Fruit fly (Drosophila melanogaster): Measurements from ENCODE around the gene BBS8.

The BBS8 gene

DNA sequence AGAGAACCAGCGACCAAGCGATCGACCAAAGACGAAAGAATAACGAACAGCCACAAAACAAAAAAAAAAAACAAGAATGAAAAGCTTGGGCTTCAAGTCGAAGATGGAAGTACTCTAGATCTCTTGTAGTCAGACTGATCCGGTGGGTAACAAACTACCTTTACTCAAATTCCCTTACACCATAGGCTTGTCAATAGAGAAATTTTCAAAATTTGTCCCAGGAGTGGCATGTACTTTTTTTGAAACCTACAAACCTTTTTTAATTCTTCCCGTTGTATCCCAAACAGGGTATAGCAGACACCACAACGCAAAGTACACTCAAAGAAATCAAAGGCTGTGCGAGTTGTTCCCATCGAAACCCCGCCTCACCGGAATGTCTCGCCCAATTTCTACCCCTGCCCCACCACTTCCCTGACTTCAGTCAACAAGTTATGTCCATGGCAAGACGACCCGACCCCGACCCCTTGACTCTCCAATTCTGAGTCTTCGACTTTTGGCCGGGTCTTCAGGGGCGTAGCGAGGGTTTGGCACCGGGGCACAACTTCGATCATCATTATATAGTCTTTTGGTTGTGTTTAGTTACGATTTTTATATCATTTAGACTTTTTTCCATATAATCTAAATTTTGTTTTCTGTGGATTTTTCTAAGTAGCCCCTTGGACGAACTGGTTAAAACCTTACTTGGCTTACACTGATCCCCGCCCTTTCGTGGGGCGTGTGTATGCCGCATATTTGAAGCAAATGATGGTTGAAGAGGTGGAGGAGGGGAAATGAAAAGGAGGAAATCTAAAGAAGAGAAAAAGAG, 7.2 kb downstream of the BBS8 start (continued):
- peak; percentile 93 for TF ChIP-seq Ets21C (GFP tag; optimal IDR thresholded peaks at IDR 0.05)
- peak; percentile 77 for TF ChIP-seq CG1621 (tag; optimal IDR thresholded peaks at IDR 0.05)
- peak; percentile 60 for TF ChIP-seq Hr4 (GFP tag; optimal IDR thresholded peaks at IDR 0.05)
- TF ChIP-seq CG15336 (GFP tag; IDR thresholded peaks at IDR 0.05), result peak; percentile 66; the same call in 1 of the 2 replicates
- TF ChIP-seq Hr38 (GFP tag; optimal IDR thresholded peaks at IDR 0.05), result no peak
- peak; percentile 97 for TF ChIP-seq CG11902 (GFP tag; optimal IDR thresholded peaks at IDR 0.05)
- peak; percentile 93 for TF ChIP-seq Smox (GFP tag; optimal IDR thresholded peaks at IDR 0.05)
- peak; percentile 77 for TF ChIP-seq CG7368 (GFP tag; optimal IDR thresholded peaks at IDR 0.05)
- peak; percentile 80 for TF ChIP-seq Blimp-1 (GFP tag; optimal IDR thresholded peaks at IDR 0.05)
- TF ChIP-seq dac (GFP tag; optimal IDR thresholded peaks at IDR 0.05), result no peak

DNA sequence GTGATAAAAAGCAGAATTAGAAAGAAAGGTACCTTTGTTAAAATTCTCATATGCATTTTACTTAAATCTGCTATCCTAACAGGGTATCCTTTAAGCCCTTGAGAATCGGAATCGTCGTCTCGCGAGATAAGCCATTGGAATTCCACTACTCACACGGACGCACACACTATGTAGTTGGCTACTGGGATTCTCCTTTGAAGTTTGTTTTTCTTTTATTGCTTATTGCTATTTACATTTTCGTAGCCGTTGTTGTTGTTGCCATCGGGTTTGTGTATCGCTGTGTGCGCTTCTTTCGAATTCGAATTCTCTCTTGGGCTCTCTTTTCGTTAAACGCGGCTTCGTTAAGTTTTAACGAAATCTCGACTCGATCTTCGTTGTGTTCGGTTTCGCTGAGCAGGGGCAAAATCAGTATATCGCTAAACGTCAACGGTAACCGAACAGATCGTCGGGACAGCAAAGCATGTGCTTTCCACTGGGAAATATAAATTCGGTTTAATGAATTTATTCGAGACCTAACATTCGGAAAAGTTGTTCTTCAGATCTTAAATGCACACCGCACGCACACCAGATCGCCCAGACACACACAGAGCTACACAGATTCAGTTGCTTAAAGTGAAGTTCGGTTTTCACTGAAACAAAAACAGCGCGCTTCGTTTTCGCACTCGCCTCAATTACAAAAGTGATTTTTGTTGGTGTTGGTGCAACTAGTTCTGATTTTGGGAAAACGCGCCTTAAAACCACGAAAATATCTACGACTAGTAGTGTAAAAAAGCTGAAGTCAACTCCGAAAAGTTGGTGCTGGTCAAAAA, 8.4 kb downstream of the BBS8 start, which contains the start of gene ex:
Gene ex (plus strand): TSS at position 408 of the 809 bp plus-strand sequence.
- TF ChIP-seq CG4318 (GFP tag; optimal IDR thresholded peaks at IDR 0.05), result no peak
- TF ChIP-seq svp (GFP tag), result peak; percentile 77
- peak; percentile 33 for TF ChIP-seq net (GFP tag; optimal IDR thresholded peaks at IDR 0.05)
- TF ChIP-seq Met (GFP tag; optimal IDR thresholded peaks at IDR 0.05), result peak; percentile 40
- TF ChIP-seq salr (GFP tag; optimal IDR thresholded peaks at IDR 0.05), result no peak
- TF ChIP-seq achi (GFP tag; optimal IDR thresholded peaks at IDR 0.05), result peak; percentile 55
- TF ChIP-seq Eip93F (GFP tag; optimal IDR thresholded peaks at IDR 0.05), result no peak
- TF ChIP-seq CG15336 (GFP tag; IDR thresholded peaks at IDR 0.05), result peak; percentile 71; the same call in 1 of the 2 replicates
- peak; percentile 39 for TF ChIP-seq CG8632 (GFP tag; optimal IDR thresholded peaks at IDR 0.05)
- TF ChIP-seq acj6 (GFP tag; optimal IDR thresholded peaks at IDR 0.05), result no peak
- peak; percentile 89 for TF ChIP-seq CG6163 (GFP tag; IDR thresholded peaks at IDR 0.05)
- no peak for TF ChIP-seq cyc (GFP tag; optimal IDR thresholded peaks at IDR 0.05)
- TF ChIP-seq CG16779 (tag; optimal IDR thresholded peaks at IDR 0.05), result peak; percentile 40
- TF ChIP-seq Blimp-1 (GFP tag; optimal IDR thresholded peaks at IDR 0.05), result no peak
- TF ChIP-seq CG6276 (GFP tag; optimal IDR thresholded peaks at IDR 0.05), result peak; percentile 67
- TF ChIP-seq Hr39 (GFP tag; optimal IDR thresholded peaks at IDR 0.05), result no peak
- peak; percentile 11 for TF ChIP-seq esn (GFP tag; optimal IDR thresholded peaks at IDR 0.05)
- peak; percentile 65 for TF ChIP-seq CG1621 (tag; optimal IDR thresholded peaks at IDR 0.05)
- no peak for TF ChIP-seq topi (GFP tag; optimal IDR thresholded peaks at IDR 0.05)
- TF ChIP-seq Hr4 (GFP tag; optimal IDR thresholded peaks at IDR 0.05), result no peak
- TF ChIP-seq spab (GFP tag; optimal IDR thresholded peaks at IDR 0.05), result peak; percentile 52
- TF ChIP-seq fd59A (GFP tag; optimal IDR thresholded peaks at IDR 0.05), result peak; percentile 32
- TF ChIP-seq eg (GFP tag; IDR thresholded peaks at IDR 0.05), result peak; percentile 72; the same call in 2 of the 3 replicates
- no peak for TF ChIP-seq Sox15 (GFP tag; optimal IDR thresholded peaks at IDR 0.05)
- no peak for TF ChIP-seq fd85E (GFP tag; optimal IDR thresholded peaks at IDR 0.05)
- peak; percentile 86 for TF ChIP-seq dsx (GFP tag; optimal IDR thresholded peaks at IDR 0.05; ENCODE audit: poor library complexity, severe bottlenecking)
- peak; percentile 17 for TF ChIP-seq pdm3 (GFP tag; optimal IDR thresholded peaks at IDR 0.05)
- TF ChIP-seq CG6854 (GFP tag; optimal IDR thresholded peaks at IDR 0.05), result peak; percentile 60
- TF ChIP-seq CG32006 (GFP tag; optimal IDR thresholded peaks at IDR 0.05), result peak; percentile 22
- peak; percentile 46 for TF ChIP-seq Ets96B (tag; optimal IDR thresholded peaks at IDR 0.05)
- TF ChIP-seq dac (GFP tag; optimal IDR thresholded peaks at IDR 0.05), result no peak
- peak; percentile 41 for TF ChIP-seq vri (GFP tag; optimal IDR thresholded peaks at IDR 0.05)
- TF ChIP-seq CG8119 (GFP tag; IDR thresholded peaks at IDR 0.05), result peak; percentile 76; the same call in 2 of the 3 replicates
- peak; percentile 71 to 75 for TF ChIP-seq ss (GFP tag; optimal IDR thresholded peaks at IDR 0.05)
- no peak for TF ChIP-seq Ets21C (GFP tag; optimal IDR thresholded peaks at IDR 0.05)
- TF ChIP-seq Sox14 (GFP tag; optimal IDR thresholded peaks at IDR 0.05), result peak; percentile 35
- peak; percentile 99 for TF ChIP-seq fkh (GFP tag; optimal IDR thresholded peaks at IDR 0.05)
- TF ChIP-seq CG6808 (GFP tag; optimal IDR thresholded peaks at IDR 0.05), result peak; percentile 66
- peak; percentile 57 for TF ChIP-seq CG10669 (GFP tag; optimal IDR thresholded peaks at IDR 0.05)
- TF ChIP-seq CG3919 (GFP tag; optimal IDR thresholded peaks at IDR 0.05), result peak; percentile 38
- peak; percentile 21 for TF ChIP-seq OdsH (GFP tag; optimal IDR thresholded peaks at IDR 0.05)
- TF ChIP-seq Smox (GFP tag; optimal IDR thresholded peaks at IDR 0.05), result no peak

Data from whole organism, prepupa.